Worm (Caenorhabditis elegans): ENCODE data around the gene cdkl-1.

Gene cdkl-1

ce11 chrV:11118179-11118725 is 19.6 kb downstream of the cdkl-1 start:
- TF ChIP-seq madf-3 (GFP tag; IDR thresholded peaks at IDR 0.05), result 0 out of 2 replicates have a peak, but pooled peaks have one; percentile 39
- no peak for TF ChIP-seq egrh-3 (GFP tag; IDR thresholded peaks at IDR 0.05)
- no peak for TF ChIP-seq ztf-28 (GFP tag; IDR thresholded peaks at IDR 0.05)
- TF ChIP-seq B0336.3 (GFP tag; IDR thresholded peaks at IDR 0.05), result peak; percentile 41; the same call in 1 of the 2 replicates
- TF ChIP-seq nfyb-1 (GFP tag; IDR thresholded peaks at IDR 0.05), result 0 out of 2 replicates have a peak, but pooled peaks have one; percentile 13
- no peak for TF ChIP-seq K11D2.4 (GFP tag; IDR thresholded peaks at IDR 0.05)
- TF ChIP-seq ets-4 (GFP tag; optimal IDR thresholded peaks at IDR 0.05), result no peak
- TF ChIP-seq let-526 (GFP tag; IDR thresholded peaks at IDR 0.05), result peak; percentile 51; the same call in 1 of the 2 replicates
- peak; percentile 30; the same call in 1 of the 2 replicates for TF ChIP-seq pbrm-1 (GFP tag; IDR thresholded peaks at IDR 0.05)
- TF ChIP-seq F55B11.4 (tag; optimal IDR thresholded peaks at IDR 0.05; ENCODE audit: borderline replicate concordance, insufficient read depth), result no peak
- peak in 1 of 2 experiments; percentile 28 for TF ChIP-seq let-607 (tag; optimal IDR thresholded peaks at IDR 0.05)
- TF ChIP-seq lin-40 (tag; optimal IDR thresholded peaks at IDR 0.05), result peak; percentile 20
- TF ChIP-seq hsf-1 (GFP tag; IDR thresholded peaks at IDR 0.05), result 0 out of 2 replicates have a peak, but pooled peaks have one; percentile 11
- TF ChIP-seq ztf-26 (tag; optimal IDR thresholded peaks at IDR 0.05), result peak; percentile 3
- peak; percentile 41 for TF ChIP-seq hrde-1 (tag; optimal IDR thresholded peaks at IDR 0.05; ENCODE audit: borderline replicate concordance)
- TF ChIP-seq nhr-120 (GFP tag; IDR thresholded peaks at IDR 0.05), result no peak
- TF ChIP-seq athp-1 (tag; optimal IDR thresholded peaks at IDR 0.05), result no peak
- TF ChIP-seq attf-5 (GFP tag; optimal IDR thresholded peaks at IDR 0.05), result no peak
- TF ChIP-seq Y53G8AR.9 (GFP tag; conservative IDR thresholded peaks at IDR 0.05), result peak; percentile 38; the same call in 1 of the 2 replicates
- TF ChIP-seq repo-1 (tag; optimal IDR thresholded peaks at IDR 0.05), result peak; percentile 20
- no peak for TF ChIP-seq mel-28 (tag; optimal IDR thresholded peaks at IDR 0.05; ENCODE audit: borderline replicate concordance)
- TF ChIP-seq cebp-1 (GFP tag; IDR thresholded peaks at IDR 0.05), result no peak
- peak; percentile 43 for TF ChIP-seq cebp-1 (tag; optimal IDR thresholded peaks at IDR 0.05)
- peak; percentile 53 for TF ChIP-seq somi-1 (GFP tag; optimal IDR thresholded peaks at IDR 0.05)
- no peak for TF ChIP-seq ceh-27 (GFP tag; optimal IDR thresholded peaks at IDR 0.05)

- TF ChIP-seq let-607 (tag; optimal IDR thresholded peaks at IDR 0.05), result peak in 1 of 2 experiments; percentile 25
- TF ChIP-seq fkh-3 (tag; optimal IDR thresholded peaks at IDR 0.05), result no peak
- TF ChIP-seq nfyb-1 (GFP tag; IDR thresholded peaks at IDR 0.05), result 0 out of 2 replicates have a peak, but pooled peaks have one; percentile 18
- peak; percentile 16 for TF ChIP-seq snpc-3.4 (tag; optimal IDR thresholded peaks at IDR 0.05)
- peak; percentile 8; the same call in 1 of the 2 replicates for TF ChIP-seq pbrm-1 (GFP tag; IDR thresholded peaks at IDR 0.05)
- no peak for TF ChIP-seq F10E7.11 (tag; optimal IDR thresholded peaks at IDR 0.05)
- no peak for TF ChIP-seq ztf-3 (GFP tag; optimal IDR thresholded peaks at IDR 0.05)
- TF ChIP-seq hrde-1 (tag; optimal IDR thresholded peaks at IDR 0.05; ENCODE audit: borderline replicate concordance), result no peak
- 0 out of 2 replicates have a peak, but pooled peaks have one; percentile 27 for TF ChIP-seq ztf-25 (GFP tag; IDR thresholded peaks at IDR 0.05)
- peak; percentile 12 for TF ChIP-seq Y53G8AR.9 (GFP tag; conservative IDR thresholded peaks at IDR 0.05)
- TF ChIP-seq bed-2 (GFP tag; IDR thresholded peaks at IDR 0.05), result no peak
- TF ChIP-seq him-1 (tag; optimal IDR thresholded peaks at IDR 0.05), result no peak
- TF ChIP-seq ztf-18 (tag; optimal IDR thresholded peaks at IDR 0.05), result no peak
- peak; percentile 72 for TF ChIP-seq dpff-1 (tag; optimal IDR thresholded peaks at IDR 0.05)
- peak; percentile 42 for TF ChIP-seq ztf-26 (tag; optimal IDR thresholded peaks at IDR 0.05)
- peak; percentile 71 for TF ChIP-seq ama-1 (optimal IDR thresholded peaks at IDR 0.05)
- TF ChIP-seq ama-1 (GFP tag; optimal IDR thresholded peaks at IDR 0.05), result no peak
- TF ChIP-seq efl-1 (GFP tag; optimal IDR thresholded peaks at IDR 0.05), result no peak
- TF ChIP-seq madf-3 (GFP tag; IDR thresholded peaks at IDR 0.05), result 0 out of 2 replicates have a peak, but pooled peaks have one; percentile 48
- TF ChIP-seq madf-10 (tag; optimal IDR thresholded peaks at IDR 0.05), result no peak
- TF ChIP-seq snpc-4 (GFP tag; optimal IDR thresholded peaks at IDR 0.05), result no peak
- TF ChIP-seq snpc-4 (tag; optimal IDR thresholded peaks at IDR 0.05), result no peak
- TF ChIP-seq B0336.3 (GFP tag; IDR thresholded peaks at IDR 0.05), result peak; percentile 22; the same call in 1 of the 2 replicates
These were observed 20.6 kb downstream of the cdkl-1 start, which contains the start of gene scb-1 for ce11 chrV:11119294-11119755. scb-1 (minus strand) TSS chrV:11119705.
